Worm (Caenorhabditis elegans): ENCODE results near the gene Y49E10.18.

Gene Y49E10.18

ce11 chrIII:12443880-12444279 lies 2.0 kb downstream of the Y49E10.18 start:
- no peak for TF ChIP-seq unc-62 (GFP tag; optimal IDR thresholded peaks at IDR 0.05)

- TF ChIP-seq unc-62 (GFP tag; optimal IDR thresholded peaks at IDR 0.05) = no peak
Observed at ce11 chrIII:12439056-12439455, 6.8 kb downstream of the Y49E10.18 start.

- TF ChIP-seq unc-62 (GFP tag; optimal IDR thresholded peaks at IDR 0.05) = no peak
Observed at ce11 chrIII:12437020-12437419, 8.9 kb downstream of the Y49E10.18 start.

ce11 chrIII:12436215-12436614 lies 9.7 kb downstream of the Y49E10.18 start, which contains the start of gene fbxa-218:
Gene fbxa-218, plus strand, starts transcription at chrIII:12436515.
- TF ChIP-seq unc-62 (GFP tag; optimal IDR thresholded peaks at IDR 0.05) = no peak

ce11 chrIII:12434104-12434503 lies 11.8 kb downstream of the Y49E10.18 start, which contains the start of gene Y49E10.27:
Gene Y49E10.27, plus strand, starts transcription at chrIII:12434404.
- TF ChIP-seq unc-62 (GFP tag; optimal IDR thresholded peaks at IDR 0.05) = no peak

ce11 chrIII:12430209-12430608 lies 15.7 kb downstream of the Y49E10.18 start, which contains the start of gene Y49E10.16:
Gene Y49E10.16, plus strand, starts transcription at chrIII:12430509.
- no peak for TF ChIP-seq unc-62 (GFP tag; optimal IDR thresholded peaks at IDR 0.05)

- no peak for TF ChIP-seq unc-62 (GFP tag; optimal IDR thresholded peaks at IDR 0.05)
Observed at ce11 chrIII:12429579-12430084, 16.3 kb downstream of the Y49E10.18 start, which contains the start of gene snr-6. Gene snr-6, minus strand, starts transcription at chrIII:12429629.

ce11 chrIII:12428799-12429351 lies 17.0 kb downstream of the Y49E10.18 start:
- TF ChIP-seq unc-62 (GFP tag; optimal IDR thresholded peaks at IDR 0.05) = no peak

- TF ChIP-seq unc-62 (GFP tag; optimal IDR thresholded peaks at IDR 0.05) = no peak
Observed at ce11 chrIII:12428264-12428627, 17.7 kb downstream of the Y49E10.18 start.

ce11 chrIII:12427527-12428263 lies 18.2 kb downstream of the Y49E10.18 start:
- no peak for TF ChIP-seq unc-62 (GFP tag; optimal IDR thresholded peaks at IDR 0.05)

- TF ChIP-seq unc-62 (GFP tag; optimal IDR thresholded peaks at IDR 0.05) = no peak
Observed at ce11 chrIII:12426558-12426957, 19.3 kb downstream of the Y49E10.18 start, which contains the start of gene pie-1. Gene pie-1, plus strand, starts transcription at chrIII:12426893.

- no peak for TF ChIP-seq unc-62 (GFP tag; optimal IDR thresholded peaks at IDR 0.05)
Observed at ce11 chrIII:12425846-12426405, 20.0 kb downstream of the Y49E10.18 start.

- TF ChIP-seq unc-62 (GFP tag; optimal IDR thresholded peaks at IDR 0.05) = no peak
Observed at ce11 chrIII:12424663-12425062, 21.2 kb downstream of the Y49E10.18 start.

ce11 chrIII:12424066-12424465 lies 21.8 kb downstream of the Y49E10.18 start:
- TF ChIP-seq unc-62 (GFP tag; optimal IDR thresholded peaks at IDR 0.05) = no peak

- TF ChIP-seq unc-62 (GFP tag; optimal IDR thresholded peaks at IDR 0.05) = no peak
Observed at ce11 chrIII:12421708-12422107, 24.2 kb downstream of the Y49E10.18 start, which contains the start of gene tat-1. Gene tat-1, minus strand, starts transcription at chrIII:12421718.

ce11 chrIII:12420256-12420655 lies 25.6 kb downstream of the Y49E10.18 start:
- TF ChIP-seq unc-62 (GFP tag; optimal IDR thresholded peaks at IDR 0.05) = no peak

- no peak for TF ChIP-seq unc-62 (GFP tag; optimal IDR thresholded peaks at IDR 0.05)
Observed at ce11 chrIII:12414533-12414932, 31.4 kb downstream of the Y49E10.18 start.

Measured in whole organism, dauer.